Fruit fly (Drosophila melanogaster) ovary, adult (tissue): ENCODE results near the gene Torsin.
A peak's percentile ranks its signal among the peaks of the same experiment; 100 is the strongest.

Experiments used
- CG17801 ChIP-seq: fragments of 200-800 bp; optimal IDR thresholded peaks from 2 replicates; lab custom pipeline; 2019; ENCODE audit warnings: missing biosample characterization, mild to moderate bottlenecking, missing genetic modification characterization, moderate library complexity; ENCODE audit not compliant: partially characterized antibody

The Torsin gene

DNA sequence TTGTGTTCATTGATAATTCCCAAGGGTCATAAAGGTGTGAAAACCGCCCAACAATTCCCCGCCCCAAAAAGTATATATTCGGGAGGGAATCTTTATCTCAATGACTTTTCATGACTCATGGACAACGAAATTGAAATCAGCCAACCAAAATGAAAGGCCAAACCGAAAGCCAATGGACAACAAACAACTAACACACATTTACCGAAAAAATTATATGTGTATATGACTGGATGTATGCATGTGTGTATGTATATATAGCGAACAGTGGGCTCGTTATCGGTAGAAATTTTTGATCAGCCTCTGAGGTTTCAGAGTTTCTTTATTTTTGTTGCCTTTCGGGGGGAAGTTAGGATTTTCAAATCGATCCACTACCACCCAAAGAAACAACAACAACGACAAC, 31.0 kb downstream of the Torsin start:
- TF ChIP-seq CG17801 (GFP tag; lab: Kevin White, UChicago) = no peak

- TF ChIP-seq CG17801 (GFP tag; lab: Kevin White, UChicago) = no peak
Measured at dm6 chrX:4616865-4617669, 32.8 kb downstream of the Torsin start, which contains the start of gene peb. TSS of gene peb (plus strand) at chrX:4617564.

DNA sequence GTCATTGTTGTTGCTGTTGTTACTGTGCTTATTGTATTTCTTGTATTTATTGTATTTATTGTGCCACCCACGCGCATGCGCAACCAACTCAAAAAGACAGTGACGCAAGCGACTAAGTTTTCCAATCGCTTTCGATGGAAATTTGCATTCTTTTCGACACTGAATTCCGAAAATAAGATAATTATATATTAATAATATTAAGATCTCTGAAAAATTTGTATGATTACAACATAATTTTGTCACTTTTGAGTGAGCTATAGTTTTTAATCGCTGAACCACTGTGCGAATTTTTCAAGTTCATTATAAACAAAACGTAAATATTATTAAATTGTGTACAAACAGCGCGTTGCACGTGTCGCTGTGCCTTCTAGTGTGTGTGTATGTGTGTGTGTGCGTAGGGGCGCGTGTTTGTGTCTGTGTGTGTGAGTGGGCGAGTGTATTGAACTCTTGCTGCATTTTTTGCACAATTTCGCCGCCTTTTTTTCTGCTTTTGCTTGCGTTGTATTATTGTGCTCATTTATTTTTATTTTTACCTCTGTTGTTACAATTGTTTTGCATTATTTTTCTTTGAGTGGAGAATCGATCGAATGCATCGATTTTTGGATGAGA, 34.0 kb downstream of the Torsin start:
- peak; percentile 56 for TF ChIP-seq CG17801 (GFP tag; lab: Kevin White, UChicago)

- TF ChIP-seq CG17801 (GFP tag; lab: Kevin White, UChicago) = peak; percentile 16
Measured at dm6 chrX:4614945-4615344, 34.9 kb downstream of the Torsin start.

DNA sequence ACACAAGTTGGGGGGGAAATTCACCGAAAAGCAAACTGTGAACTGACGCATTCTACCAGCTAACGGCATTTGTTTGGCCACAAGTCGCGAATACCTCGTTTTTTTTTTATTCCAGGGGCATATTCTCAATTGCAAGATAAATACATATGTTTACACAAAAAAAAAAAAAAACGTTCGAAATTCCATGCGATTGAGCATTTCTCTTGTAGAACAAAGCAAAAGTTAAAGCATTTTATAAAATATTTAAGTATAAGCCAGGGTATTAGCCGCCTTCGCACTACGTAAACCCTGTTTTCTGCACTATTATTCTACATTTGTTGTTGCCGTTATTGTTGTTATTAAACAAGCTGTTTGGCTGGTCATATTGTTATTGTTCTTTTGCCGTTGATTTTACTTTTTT, 35.5 kb downstream of the Torsin start:
- no peak for TF ChIP-seq CG17801 (GFP tag; lab: Kevin White, UChicago)

DNA sequence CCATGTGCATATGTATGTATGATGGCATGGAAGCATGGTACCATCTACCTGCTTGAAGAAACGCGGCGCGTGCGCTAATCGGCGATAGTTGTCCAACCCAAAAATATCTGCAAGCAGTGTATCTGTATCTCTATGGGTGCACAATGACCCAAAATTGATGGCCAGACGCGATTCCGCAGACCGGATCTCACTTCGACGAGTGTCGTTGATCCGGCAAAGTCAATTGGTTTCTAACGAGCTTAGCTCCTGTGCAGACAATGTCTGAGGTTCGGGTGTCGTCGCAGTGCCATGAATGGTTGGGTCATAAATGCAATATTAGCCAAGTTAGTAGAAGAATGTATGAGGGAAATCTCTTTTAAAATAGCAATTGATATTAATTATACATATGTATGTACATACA, 36.2 kb downstream of the Torsin start:
- TF ChIP-seq CG17801 (GFP tag; lab: Kevin White, UChicago) = no peak

dm6 chrX:4612454-4612853, 37.4 kb downstream of the Torsin start:
- TF ChIP-seq CG17801 (GFP tag; lab: Kevin White, UChicago) = no peak

dm6 chrX:4610481-4610880, 39.4 kb downstream of the Torsin start:
- TF ChIP-seq CG17801 (GFP tag; lab: Kevin White, UChicago) = no peak

DNA sequence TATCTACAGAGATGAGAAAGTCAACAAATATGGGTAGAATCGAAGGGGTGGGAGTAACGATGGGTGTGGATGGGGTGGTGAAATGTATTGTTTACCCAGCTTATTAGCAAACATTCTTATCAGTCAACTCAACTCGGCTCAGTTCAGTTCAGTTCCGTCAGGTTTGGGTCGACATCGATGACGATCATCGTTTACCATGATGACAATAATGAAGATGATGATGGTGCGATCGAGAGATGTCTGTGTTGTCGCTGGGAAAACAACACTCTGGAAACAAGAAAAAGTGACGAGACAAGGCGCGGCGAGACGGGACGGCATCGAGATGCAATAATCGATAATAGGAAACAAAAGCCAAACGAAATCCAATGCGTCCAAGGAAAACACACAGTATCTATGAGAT, 40.1 kb downstream of the Torsin start:
- TF ChIP-seq CG17801 (GFP tag; lab: Kevin White, UChicago) = no peak

DNA sequence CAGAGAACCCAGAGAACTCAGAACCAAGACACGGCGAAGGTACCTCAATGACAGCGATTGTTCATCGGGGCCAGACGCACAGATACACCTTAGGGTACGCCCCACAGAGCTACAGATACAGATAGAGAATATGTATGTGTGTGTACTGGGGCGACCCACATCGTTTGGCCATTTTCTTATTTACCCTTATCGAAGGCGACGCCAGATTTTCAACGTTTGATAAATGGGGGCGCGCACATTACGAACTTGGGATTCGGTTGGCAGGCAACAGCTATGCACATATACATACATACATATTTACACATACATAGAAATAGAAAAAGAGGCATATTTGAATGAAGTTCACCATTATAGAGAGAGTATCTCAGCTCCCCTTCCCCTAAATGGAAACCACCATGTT, 43.4 kb downstream of the Torsin start:
- TF ChIP-seq CG17801 (GFP tag; lab: Kevin White, UChicago) = no peak

DNA sequence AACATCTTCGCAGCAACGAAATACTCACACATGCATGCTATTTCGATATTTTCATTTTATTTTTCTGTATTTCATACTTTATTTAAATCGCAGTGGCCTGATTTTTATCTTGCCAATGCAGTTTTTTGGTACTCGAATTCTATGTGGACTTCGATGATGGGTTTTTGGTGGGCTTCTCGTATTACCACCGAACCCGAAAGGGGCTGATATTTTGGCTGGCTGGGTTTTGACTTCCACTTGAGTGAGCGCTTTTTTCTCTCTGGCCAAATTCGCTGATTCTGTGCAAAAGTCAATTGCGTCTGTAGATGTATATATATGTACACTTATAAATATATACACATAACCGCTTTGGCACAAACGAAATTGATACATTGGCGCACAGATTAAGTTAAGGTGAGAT, 44.5 kb downstream of the Torsin start:
- peak; percentile 24 for TF ChIP-seq CG17801 (GFP tag; lab: Kevin White, UChicago)

dm6 chrX:4604553-4604952, 45.3 kb downstream of the Torsin start:
- no peak for TF ChIP-seq CG17801 (GFP tag; lab: Kevin White, UChicago)

- TF ChIP-seq CG17801 (GFP tag; lab: Kevin White, UChicago) = no peak
Measured at dm6 chrX:4604107-4604506, 45.7 kb downstream of the Torsin start.

DNA sequence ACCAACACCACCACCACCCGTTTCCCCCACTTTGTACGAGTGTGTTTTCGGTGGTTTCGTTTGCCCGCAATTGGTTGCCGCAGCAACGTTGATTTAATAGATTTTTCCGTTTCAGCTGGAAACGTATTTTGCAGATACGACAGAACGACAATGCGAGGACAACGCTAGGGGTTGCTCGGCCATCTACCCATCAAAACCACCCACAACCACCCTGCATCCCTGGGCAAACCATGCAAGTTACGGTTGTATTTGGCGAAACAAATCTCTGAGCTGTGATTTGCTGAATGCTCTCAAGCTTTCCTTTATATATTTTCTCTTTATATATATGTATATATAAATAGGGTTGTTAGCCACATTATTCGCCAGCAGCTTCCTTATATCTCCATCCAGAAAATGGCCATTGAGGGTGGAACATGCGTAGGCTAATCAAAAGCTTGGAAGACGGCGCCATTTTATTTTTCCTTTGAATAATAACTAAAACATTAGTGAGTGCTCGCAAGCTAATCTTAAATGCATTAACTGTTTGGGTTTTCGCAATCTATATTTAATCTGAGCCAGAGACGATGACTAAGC, 49.8 kb downstream of the Torsin start:
- no peak for TF ChIP-seq CG17801 (GFP tag; lab: Kevin White, UChicago)
